Worm (Caenorhabditis elegans) whole organism, L1 larva: ENCODE data around the gene mvb-12.

Source experiments
- Y116A8C.19 ChIP-seq: sonication (generic microtip); optimal IDR thresholded peaks from 2 replicates; lab custom pipeline; 2016; ENCODE audit warnings: missing compliant biosample characterization, missing genetic modification characterization, borderline replicate concordance
- alr-1 ChIP-seq: fragments of 200-800 bp; sonication (Bioruptor generic); optimal IDR thresholded peaks from 2 replicates; lab custom pipeline; 2018; ENCODE audit warnings: borderline replicate concordance, mild to moderate bottlenecking, missing genetic modification characterization, missing compliant biosample characterization
- ama-1 ChIP-seq: fragments of 150-350 bp; optimal IDR thresholded peaks from 2 replicates; lab custom pipeline; 2014
- blmp-1 ChIP-seq: fragments of 150-350 bp; optimal IDR thresholded peaks from 2 replicates; lab custom pipeline; 2014; ENCODE audit warnings: missing biosample characterization, missing genetic modification characterization
- ceh-8 ChIP-seq: fragments of 200-800 bp; sonication (Bioruptor generic); optimal IDR thresholded peaks from 2 replicates; lab custom pipeline; 2018; ENCODE audit warnings: mild to moderate bottlenecking, missing genetic modification characterization, moderate library complexity, missing compliant biosample characterization
- ceh-82 ChIP-seq, 3 experiments: fragments of 150-350 bp in 1 of 3; sonication (generic microtip) in 2 of 3; optimal IDR thresholded peaks; 2 replicates each; lab custom pipeline; 2014 to 2017; ENCODE audit warnings: missing biosample characterization in 3 of 3, missing genetic modification characterization in 3 of 3
- ceh-90 ChIP-seq: sonication (generic microtip); optimal IDR thresholded peaks from 2 replicates; lab custom pipeline; 2016; ENCODE audit warnings: missing genetic modification characterization, missing compliant biosample characterization
- efl-1 ChIP-seq, 4 experiments: fragments of 150-350 bp; optimal IDR thresholded peaks in 3 of 4; peaks in 1 of 4; 1 replicate in 1 of 4; 2 replicates in 3 of 4; lab custom pipeline; 2014; ENCODE audit warnings: missing biosample characterization in 2 of 4, missing genetic modification characterization in 2 of 4, missing genetic modification reagents in 2 of 4
- efl-3 ChIP-seq: fragments of 200-800 bp; sonication (Bioruptor generic); optimal IDR thresholded peaks from 2 replicates; lab custom pipeline; 2018; ENCODE audit warnings: mild to moderate bottlenecking, missing genetic modification characterization, missing compliant biosample characterization
- elt-2 ChIP-seq: sonication (generic microtip); optimal IDR thresholded peaks from 2 replicates; lab custom pipeline; 2016; ENCODE audit warnings: missing genetic modification characterization, mild to moderate bottlenecking, inconsistent platforms, missing compliant biosample characterization, missing genetic modification reagents
- elt-3 ChIP-seq, 6 experiments: fragments of 150-350 bp in 1 of 6; sonication (generic microtip); optimal IDR thresholded peaks; 2 replicates each; lab custom pipeline; 2017 to 2018; ENCODE audit warnings: missing biosample characterization in 6 of 6, missing genetic modification characterization in 6 of 6, inconsistent platforms in 1 of 6
- ets-5 ChIP-seq: fragments of 200-800 bp; sonication (Bioruptor generic); IDR thresholded peaks from 2 replicates; pipeline ENCODE4 v1.3.6; 2022; ENCODE audit warnings: missing genetic modification characterization, missing compliant biosample characterization
- fkh-4 ChIP-seq: sonication (generic microtip); optimal IDR thresholded peaks from 2 replicates; lab custom pipeline; 2016; ENCODE audit warnings: missing compliant biosample characterization, missing genetic modification characterization, borderline replicate concordance
- fos-1 ChIP-seq: fragments of 150-350 bp; optimal IDR thresholded peaks from 2 replicates; lab custom pipeline; 2014; ENCODE audit warnings: missing biosample characterization, missing genetic modification characterization
- hpl-2 ChIP-seq: fragments of 150-350 bp; optimal IDR thresholded peaks from 2 replicates; lab custom pipeline; 2014; ENCODE audit warnings: missing biosample characterization, missing genetic modification reagents, missing genetic modification characterization
- isw-1 ChIP-seq: fragments of 200-800 bp; sonication (Bioruptor generic); IDR thresholded peaks from 2 replicates; pipeline ENCODE4 v1.3.6; 2022; ENCODE audit warnings: missing genetic modification characterization, missing compliant biosample characterization
- jun-1 ChIP-seq: fragments of 150-350 bp; optimal IDR thresholded peaks from 2 replicates; lab custom pipeline; 2014; ENCODE audit warnings: missing biosample characterization, missing genetic modification reagents, missing genetic modification characterization
- lin-15B ChIP-seq: fragments of 150-350 bp; sonication (generic microtip); optimal IDR thresholded peaks from 3 replicates; lab custom pipeline; 2014; ENCODE audit warnings: missing biosample characterization, missing genetic modification characterization
- lin-35 ChIP-seq, 2 experiments: fragments of 150-350 bp; optimal IDR thresholded peaks; 2 replicates each; lab custom pipeline; 2014; ENCODE audit warnings: missing biosample characterization in 2 of 2, missing genetic modification characterization in 2 of 2, missing genetic modification reagents in 2 of 2
- mdl-1 ChIP-seq, 2 experiments: fragments of 150-350 bp; optimal IDR thresholded peaks; 2 replicates each; lab custom pipeline; 2014 to 2017; ENCODE audit warnings: missing biosample characterization in 2 of 2, missing genetic modification characterization in 2 of 2, inconsistent platforms in 1 of 2
- nhr-19 ChIP-seq: fragments of 200-800 bp; sonication (Bioruptor generic); conservative IDR thresholded peaks from 2 replicates; pipeline ENCODE4 v1.3.6; 2022; ENCODE audit warnings: missing genetic modification characterization, missing compliant biosample characterization
- nhr-47 ChIP-seq: sonication (generic microtip); optimal IDR thresholded peaks from 2 replicates; lab custom pipeline; 2016; ENCODE audit warnings: mild to moderate bottlenecking, missing genetic modification characterization, moderate library complexity, missing compliant biosample characterization
- nhr-71 ChIP-seq: sonication (generic microtip); optimal IDR thresholded peaks from 2 replicates; lab custom pipeline; 2016; ENCODE audit warnings: mild to moderate bottlenecking, missing genetic modification characterization, moderate library complexity, missing compliant biosample characterization
- nhr-84 ChIP-seq: sonication (generic microtip); optimal IDR thresholded peaks from 2 replicates; lab custom pipeline; 2017; ENCODE audit warnings: missing biosample characterization, missing genetic modification characterization
- nhr-85 ChIP-seq: sonication (generic microtip); peaks from one replicate; lab custom pipeline; 2016; ENCODE audit warnings: missing genetic modification characterization, inconsistent platforms, missing compliant biosample characterization
- nhr-90 ChIP-seq: sonication (generic microtip); optimal IDR thresholded peaks from 2 replicates; lab custom pipeline; 2016; ENCODE audit warnings: mild to moderate bottlenecking, missing genetic modification characterization, missing compliant biosample characterization; ENCODE audit not compliant: poor library complexity
- swsn-7 ChIP-seq: sonication (generic microtip); optimal IDR thresholded peaks from 2 replicates; lab custom pipeline; 2016; ENCODE audit warnings: missing genetic modification characterization, missing compliant biosample characterization
- tlp-1 ChIP-seq: fragments of 150-350 bp; optimal IDR thresholded peaks from 2 replicates; lab custom pipeline; 2014; ENCODE audit warnings: missing biosample characterization, missing genetic modification characterization
- unc-30 ChIP-seq: sonication (generic microtip); optimal IDR thresholded peaks from 2 replicates; lab custom pipeline; 2017; ENCODE audit warnings: missing biosample characterization, missing genetic modification characterization
- unc-62 ChIP-seq: fragments of 150-350 bp; optimal IDR thresholded peaks from 2 replicates; lab custom pipeline; 2014; ENCODE audit warnings: missing biosample characterization, missing genetic modification reagents, missing genetic modification characterization
- unc-86 ChIP-seq: sonication (generic microtip); optimal IDR thresholded peaks from 2 replicates; lab custom pipeline; 2016; ENCODE audit warnings: missing genetic modification characterization, missing compliant biosample characterization
- vab-15 ChIP-seq: sonication (generic microtip); optimal IDR thresholded peaks from 2 replicates; lab custom pipeline; 2017; ENCODE audit warnings: missing genotype, mild to moderate bottlenecking, missing genetic modification characterization, missing compliant biosample characterization
- ztf-11 ChIP-seq, 2 experiments: sonication (generic microtip); optimal IDR thresholded peaks; 2 replicates each; lab custom pipeline; 2016 to 2017; ENCODE audit warnings: missing genetic modification characterization in 2 of 2, missing biosample characterization in 1 of 2, missing compliant biosample characterization in 1 of 2

mvb-12 gene

DNA sequence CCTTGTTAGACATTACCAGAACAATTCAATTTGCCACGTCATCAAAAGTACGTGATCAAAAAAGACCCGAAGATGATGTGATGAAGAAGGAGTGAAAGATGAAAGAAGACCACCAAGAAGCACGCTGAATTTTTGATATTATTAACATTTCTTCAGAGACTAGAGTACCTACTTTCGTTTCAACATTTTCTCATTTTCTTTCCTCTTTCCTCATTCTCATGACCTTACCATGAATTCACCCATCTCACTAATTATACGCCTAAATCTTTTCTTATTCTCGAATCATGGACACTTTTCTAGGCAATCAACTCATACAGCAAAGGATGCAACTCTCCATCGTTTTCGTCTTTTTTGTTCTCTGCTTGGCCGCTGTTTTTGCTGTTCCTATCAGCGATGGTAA lies 38.3 kb downstream of the mvb-12 start, which contains the start of gene flp-10:
Gene flp-10, plus strand, starts transcription at position 301 of the 400 bp plus-strand sequence.
- TF ChIP-seq ztf-11 (tag; optimal IDR thresholded peaks at IDR 0.05; lab: Kevin White, UChicago), result no peak
- no peak for TF ChIP-seq nhr-47 (tag; lab: Kevin White, UChicago)
- TF ChIP-seq, all 84 proteins: peak for 0

DNA sequence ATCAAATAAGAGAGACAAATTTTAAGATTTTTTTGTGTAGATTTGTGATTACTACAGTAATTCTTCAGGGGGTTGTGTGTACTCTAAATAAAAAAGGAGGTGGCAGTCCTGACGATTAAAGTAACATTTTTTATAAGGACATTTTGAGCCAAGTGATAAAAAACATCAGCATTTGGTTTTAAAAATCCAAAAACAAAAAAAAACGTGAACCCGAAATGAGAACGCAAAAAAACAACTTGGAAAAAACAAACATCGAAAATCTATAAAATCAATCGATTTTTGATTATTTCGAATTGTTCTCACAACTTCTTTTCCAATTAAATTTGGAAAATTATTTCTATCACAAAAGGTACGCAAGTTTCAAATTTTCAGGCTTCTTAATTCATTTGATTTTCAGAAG lies 40.1 kb downstream of the mvb-12 start, which contains the start of gene T06C10.3:
Gene T06C10.3, plus strand, starts transcription at position 301 of the 400 bp plus-strand sequence.
- TF ChIP-seq nhr-85 (tag; lab: Kevin White, UChicago), result peak; percentile 42
- no peak for TF ChIP-seq lin-35 (GFP tag; optimal IDR thresholded peaks at IDR 0.05; lab: Kevin White, UChicago)
- no peak for TF ChIP-seq efl-1 (optimal IDR thresholded peaks at IDR 0.05; lab: Kevin White, UChicago)
- TF ChIP-seq efl-1 (GFP tag; optimal IDR thresholded peaks at IDR 0.05 in 1 of 2; lab: Kevin White, UChicago), result peak in 1 of 2 experiments; percentile 71

DNA sequence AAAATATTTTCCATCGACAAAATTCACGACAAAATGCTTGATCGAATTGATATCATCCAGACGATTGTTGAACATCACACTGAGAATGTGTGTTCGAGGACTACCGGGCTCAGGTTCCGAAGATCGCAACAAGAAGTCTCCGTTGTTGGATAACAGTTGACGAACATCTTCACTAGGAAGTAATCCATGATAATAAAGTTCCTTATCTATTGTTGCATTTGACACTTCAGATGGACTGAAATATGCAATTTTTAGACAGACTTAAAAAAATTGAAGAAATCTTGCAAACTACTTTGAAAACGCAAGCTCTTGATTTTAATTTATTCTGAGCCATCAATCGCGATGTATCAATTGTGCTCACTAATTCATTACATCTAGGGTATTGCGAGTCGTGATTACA lies 46.9 kb downstream of the mvb-12 start:
- no peak for TF ChIP-seq ceh-90 (tag; lab: Kevin White, UChicago)
- TF ChIP-seq nhr-84, result no peak
- no peak for TF ChIP-seq alr-1 (tag; lab: Kevin White, UChicago)
- TF ChIP-seq lin-35 (GFP tag; optimal IDR thresholded peaks at IDR 0.05; lab: Kevin White, UChicago), result no peak
- no peak for TF ChIP-seq ceh-82 (tag; optimal IDR thresholded peaks at IDR 0.05; lab: Kevin White, UChicago)
- TF ChIP-seq fkh-4, result no peak
- no peak for TF ChIP-seq ceh-8

DNA sequence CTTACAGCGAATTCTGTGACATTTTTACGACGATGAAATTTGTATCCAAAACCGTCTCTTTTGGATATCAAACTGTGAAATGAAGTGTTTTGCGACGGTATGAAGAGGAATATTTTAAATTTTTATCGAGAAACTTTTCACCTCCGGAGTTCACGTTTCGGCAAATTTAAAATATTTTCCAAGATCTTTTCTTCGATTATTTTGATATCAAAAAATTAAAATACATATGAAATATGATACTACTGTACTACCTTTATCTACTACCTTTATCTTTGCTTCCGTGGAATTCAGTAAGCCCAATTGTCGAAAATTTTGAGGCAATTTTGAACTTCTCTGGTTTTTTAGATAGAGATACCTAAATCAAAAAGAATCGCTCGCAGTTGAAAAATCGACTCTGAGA lies 47.5 kb downstream of the mvb-12 start, which contains the start of gene kin-26:
Gene kin-26, minus strand, starts transcription at position 101 of the 400 bp plus-strand sequence.
- TF ChIP-seq efl-1 (optimal IDR thresholded peaks at IDR 0.05; lab: Kevin White, UChicago), result no peak
- TF ChIP-seq efl-1 (GFP tag; optimal IDR thresholded peaks at IDR 0.05 in 1 of 2; lab: Kevin White, UChicago), result peak in 1 of 2 experiments; percentile 4
- TF ChIP-seq unc-62 (GFP tag; lab: Kevin White, UChicago), result no peak
- TF ChIP-seq, all 84 proteins: peak for 1

DNA sequence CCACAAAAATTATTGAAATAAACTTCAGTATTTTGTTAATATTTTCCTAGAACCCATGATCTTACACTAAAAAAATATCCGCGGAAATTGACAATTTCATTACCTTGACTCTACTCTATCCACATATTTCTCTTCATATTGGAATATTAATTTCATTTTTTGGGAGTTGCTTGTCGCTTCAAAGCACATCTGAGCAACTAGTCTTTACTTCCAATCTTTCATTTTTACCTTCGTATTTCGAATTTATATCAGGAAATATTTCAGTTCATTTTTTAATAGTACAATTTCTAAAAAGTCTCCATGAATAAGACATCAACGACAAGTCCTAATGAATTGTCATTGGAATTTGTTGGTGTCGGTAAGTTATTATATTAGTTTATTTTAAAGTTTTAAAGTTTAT lies 48.7 kb downstream of the mvb-12 start, which contains the start of gene srt-73:
Gene srt-73, plus strand, starts transcription at position 301 of the 400 bp plus-strand sequence.
- TF ChIP-seq unc-62 (GFP tag; lab: Kevin White, UChicago) (no peak), efl-1 (optimal IDR thresholded peaks at IDR 0.05; lab: Kevin White, UChicago) (no peak), efl-1 (GFP tag; optimal IDR thresholded peaks at IDR 0.05 in 1 of 2; lab: Kevin White, UChicago) (peak in 1 of 2 experiments; percentile 63)

DNA sequence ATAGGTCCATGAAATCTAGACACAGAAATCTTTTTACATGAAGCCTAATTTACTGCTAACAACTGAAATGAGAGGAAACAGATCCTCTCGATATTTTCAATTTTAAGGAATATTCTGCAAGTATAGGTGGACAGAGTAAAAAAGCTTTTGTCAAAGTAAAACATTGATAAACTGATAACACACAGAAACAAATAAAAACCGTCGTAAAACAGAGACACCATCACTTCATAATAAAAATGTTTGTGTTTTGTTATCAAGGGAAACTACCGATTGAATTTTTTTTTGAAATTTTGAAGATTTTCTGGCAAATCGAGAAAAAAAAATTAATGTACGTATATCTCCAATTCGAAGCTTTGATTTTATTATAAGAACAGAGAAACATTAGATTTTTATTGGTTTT lies 50.8 kb downstream of the mvb-12 start:
- peak; percentile 53 for TF ChIP-seq elt-2
- no peak for TF ChIP-seq unc-86 (tag; lab: Kevin White, UChicago)
- TF ChIP-seq tlp-1 (tag; lab: Kevin White, UChicago), result peak; percentile 54
- TF ChIP-seq, all 84 proteins: peak for 2

DNA sequence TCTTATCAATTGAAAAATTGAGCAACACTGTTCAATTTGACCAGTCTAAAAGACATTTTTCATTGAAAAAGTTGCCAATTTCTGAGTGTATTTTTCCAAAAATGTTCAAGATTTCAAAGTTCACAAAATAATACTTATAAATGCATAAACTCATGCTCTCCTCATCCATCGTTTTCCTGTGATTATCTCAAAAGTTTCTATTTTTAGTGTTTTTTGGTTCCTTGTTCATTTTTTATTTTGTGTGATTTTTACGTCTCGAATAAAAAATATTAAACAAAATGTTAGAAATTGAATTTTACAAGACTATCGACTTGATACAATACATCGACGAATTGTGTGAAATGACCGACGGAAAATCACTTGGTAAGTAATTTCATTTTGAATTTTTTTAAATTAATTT lies 51.4 kb downstream of the mvb-12 start, which contains the start of gene atic-1:
Gene atic-1, plus strand, starts transcription at position 301 of the 400 bp plus-strand sequence.
- TF ChIP-seq isw-1 (GFP tag; lab: Robert Waterston, UW) (no peak), jun-1 (tag; lab: Kevin White, UChicago) (no peak), Y116A8C.19 (tag; lab: Kevin White, UChicago) (no peak), swsn-7 (tag; lab: Kevin White, UChicago) (no peak), nhr-90 (tag; lab: Kevin White, UChicago) (no peak), lin-15B (tag; lab: Kevin White, UChicago) (no peak), efl-3 (GFP tag; lab: Kevin White, UChicago) (no peak), vab-15 (no peak), nhr-19 (GFP tag; lab: Robert Waterston, UW) (no peak), elt-3 (tag; optimal IDR thresholded peaks at IDR 0.05; lab: Kevin White, UChicago) (no peak), mdl-1 (tag; optimal IDR thresholded peaks at IDR 0.05; lab: Kevin White, UChicago) (no peak), hpl-2 (GFP tag; lab: Kevin White, UChicago) (no peak), ets-5 (GFP tag; lab: Robert Waterston, UW) (no peak), ama-1 (lab: Kevin White, UChicago) (no peak), blmp-1 (tag; lab: Kevin White, UChicago) (no peak), unc-30 (tag; lab: Kevin White, UChicago) (no peak), fos-1 (tag; lab: Kevin White, UChicago) (no peak), elt-2 (no peak), nhr-71 (no peak), ztf-11 (tag; optimal IDR thresholded peaks at IDR 0.05; lab: Kevin White, UChicago) (no peak)
